Fruit fly (Drosophila melanogaster) whole organism, embryonic: Measurements from ENCODE around the gene ATPsynO.
A peak's percentile ranks its signal among the peaks of the same experiment; 100 is the strongest.

Experiments used
- Aef1 ChIP-seq: fragments of 200-800 bp; sonication (Bioruptor generic); IDR thresholded peaks from 3 replicates; pipeline ENCODE4 v1.3.6; 2022; ENCODE audit warnings: missing biosample characterization, missing genetic modification characterization
- Atf3 ChIP-seq: fragments of 200-800 bp; sonication (Bioruptor generic); optimal IDR thresholded peaks from 3 replicates; lab custom pipeline; 2016; ENCODE audit warnings: missing biosample characterization, missing genetic modification characterization
- CG11085 ChIP-seq: fragments of 200-800 bp; sonication (Bioruptor generic); IDR thresholded peaks from 2 replicates; pipeline ENCODE4 v1.3.6; 2022; ENCODE audit warnings: missing biosample characterization, missing genetic modification characterization
- CG11456 ChIP-seq: fragments of 200-800 bp; sonication (Bioruptor generic); IDR thresholded peaks from 3 replicates; pipeline ENCODE4 v1.3.6; 2022; ENCODE audit warnings: missing biosample characterization, missing genetic modification characterization
- CG14441 ChIP-seq: fragments of 200-800 bp; sonication (Bioruptor generic); IDR thresholded peaks from 2 replicates; pipeline ENCODE4 v1.3.6; 2022; ENCODE audit warnings: missing biosample characterization, missing genetic modification characterization
- CG14965 ChIP-seq: fragments of 200-800 bp; sonication (Bioruptor generic); optimal IDR thresholded peaks from 2 replicates; lab custom pipeline; 2016; ENCODE audit warnings: missing biosample characterization, missing genetic modification characterization, borderline replicate concordance
- CG15479 ChIP-seq: fragments of 200-800 bp; sonication (Bioruptor generic); optimal IDR thresholded peaks from 3 replicates; lab custom pipeline; 2019; ENCODE audit warnings: missing biosample characterization, mild to moderate bottlenecking, missing genetic modification characterization, moderate library complexity
- CG1602 ChIP-seq: fragments of 200-800 bp; sonication (Bioruptor generic); optimal IDR thresholded peaks from 3 replicates; lab custom pipeline; 2016; ENCODE audit warnings: missing biosample characterization, missing genetic modification characterization
- CG1647 ChIP-seq: fragments of 200-800 bp; sonication (Bioruptor generic); optimal IDR thresholded peaks from 3 replicates; lab custom pipeline; 2016; ENCODE audit warnings: missing biosample characterization, missing genetic modification characterization
- CG18476 ChIP-seq: fragments of 200-800 bp; sonication (Bioruptor generic); optimal IDR thresholded peaks from 2 replicates; lab custom pipeline; 2016; ENCODE audit warnings: missing biosample characterization, mild to moderate bottlenecking, missing genetic modification characterization
- CG18619 ChIP-seq: fragments of 200-800 bp; sonication (Bioruptor generic); optimal IDR thresholded peaks from 3 replicates; lab custom pipeline; 2017; ENCODE audit warnings: missing biosample characterization, mild to moderate bottlenecking, missing genetic modification characterization
- CG30020 ChIP-seq: fragments of 200-800 bp; optimal IDR thresholded peaks from 2 replicates; lab custom pipeline; 2019; ENCODE audit warnings: missing biosample characterization, mild to moderate bottlenecking, missing genetic modification characterization, moderate library complexity
- CG34376 ChIP-seq: fragments of 200-800 bp; sonication (Bioruptor generic); optimal IDR thresholded peaks from 2 replicates; lab custom pipeline; 2018; ENCODE audit warnings: missing biosample characterization, mild to moderate bottlenecking, missing genetic modification characterization
- CG3726 ChIP-seq: fragments of 200-800 bp; sonication (Bioruptor generic); IDR thresholded peaks from 3 replicates; pipeline ENCODE4, ENCODE4 v1.3.6; 2022; ENCODE audit warnings: missing biosample characterization, missing genetic modification characterization
- CG5953 ChIP-seq: fragments of 200-800 bp; sonication (Bioruptor generic); IDR thresholded peaks from 2 replicates; pipeline ENCODE4 v1.3.6; 2022; ENCODE audit warnings: missing biosample characterization, missing genetic modification characterization
- CG7963 ChIP-seq: fragments of 200-800 bp; sonication (Bioruptor generic); IDR thresholded peaks from 3 replicates; pipeline ENCODE4 v1.3.6; 2022; ENCODE audit warnings: missing biosample characterization, missing genetic modification characterization; ENCODE audit not compliant: partially characterized antibody
- CG8281 ChIP-seq: fragments of 200-800 bp; sonication (Bioruptor generic); optimal IDR thresholded peaks from 2 replicates; lab custom pipeline; 2018; ENCODE audit warnings: missing biosample characterization, mild to moderate bottlenecking, missing genetic modification characterization, moderate library complexity
- CG8290 ChIP-seq, 3 experiments: fragments of 200-800 bp; sonication (Bioruptor generic); optimal IDR thresholded peaks; 2 replicates each; lab custom pipeline; 2016 to 2019; ENCODE audit warnings: missing biosample characterization in 3 of 3, missing genetic modification characterization in 3 of 3, mild to moderate bottlenecking in 2 of 3, moderate library complexity in 1 of 3
- CG8944 ChIP-seq: fragments of 200-800 bp; sonication (Bioruptor generic); optimal IDR thresholded peaks from 3 replicates; lab custom pipeline; 2016; ENCODE audit warnings: missing biosample characterization, missing genetic modification characterization
- CG9876 ChIP-seq: fragments of 200-800 bp; sonication (Bioruptor generic); optimal IDR thresholded peaks from 2 replicates; lab custom pipeline; 2016; ENCODE audit warnings: missing biosample characterization, missing genetic modification characterization
- Dbx ChIP-seq: fragments of 200-800 bp; sonication (Bioruptor generic); IDR thresholded peaks from 3 replicates; pipeline ENCODE4 v1.3.6; 2022; ENCODE audit warnings: missing biosample characterization, missing genetic modification characterization
- Dp ChIP-seq: fragments of 200-800 bp; sonication (Bioruptor generic); optimal IDR thresholded peaks from 2 replicates; lab custom pipeline; 2018; ENCODE audit warnings: missing biosample characterization, mild to moderate bottlenecking, missing genetic modification characterization, moderate library complexity
- ERR ChIP-seq: fragments of 200-800 bp; sonication (Bioruptor generic); optimal IDR thresholded peaks from 2 replicates; lab custom pipeline; 2016; ENCODE audit warnings: missing biosample characterization, missing genetic modification characterization
- Gsc ChIP-seq: fragments of 200-800 bp; sonication (Bioruptor generic); IDR thresholded peaks from 2 replicates; pipeline ENCODE4 v1.3.6; 2022; ENCODE audit warnings: missing biosample characterization, missing genetic modification characterization
- Lim3 ChIP-seq: fragments of 200-800 bp; sonication (Bioruptor generic); IDR thresholded peaks from 2 replicates; pipeline ENCODE4 v1.3.6; 2022; ENCODE audit warnings: missing biosample characterization, missing genetic modification characterization
- MBD-R2 ChIP-seq: fragments of 200-800 bp; sonication (Bioruptor generic); IDR thresholded peaks from 2 replicates; pipeline ENCODE4 v1.3.6; 2022; ENCODE audit warnings: missing biosample characterization, missing genetic modification characterization
- Meics ChIP-seq: fragments of 200-800 bp; sonication (Bioruptor generic); optimal IDR thresholded peaks from 2 replicates; lab custom pipeline; 2017; ENCODE audit warnings: missing biosample characterization, mild to moderate bottlenecking, missing genetic modification characterization
- Rx ChIP-seq: fragments of 200-800 bp; sonication (Bioruptor generic); IDR thresholded peaks from 2 replicates; pipeline ENCODE4 v1.3.6; 2022; ENCODE audit warnings: missing biosample characterization, missing genetic modification characterization
- Sox100B ChIP-seq: fragments of 200-800 bp; sonication (Bioruptor generic); optimal IDR thresholded peaks from 3 replicates; lab custom pipeline; 2018; ENCODE audit warnings: missing biosample characterization, mild to moderate bottlenecking, missing genetic modification characterization
- Stat92E ChIP-seq, 3 experiments: fragments of >200 bp in 2 of 3; fragments of 200-800 bp in 1 of 3; sonication (Bioruptor generic) in 1 of 3; optimal IDR thresholded peaks; 2 replicates each; lab custom pipeline; 2017 to 2019; ENCODE audit warnings: missing biosample characterization in 3 of 3, missing genetic modification characterization in 3 of 3, mild to moderate bottlenecking in 1 of 3, moderate library complexity in 1 of 3
- Trl ChIP-seq, 3 experiments: fragments of >200 bp in 2 of 3; fragments of 200-800 bp in 1 of 3; sonication (Bioruptor generic) in 1 of 3; optimal IDR thresholded peaks; 2 replicates in 1 of 3; 3 replicates in 2 of 3; lab custom pipeline; 2016 to 2017; ENCODE audit warnings: missing biosample characterization in 1 of 3, missing genetic modification characterization in 1 of 3
- Xrp1 ChIP-seq: fragments of 200-800 bp; sonication (Bioruptor generic); IDR thresholded peaks from 2 replicates; pipeline ENCODE4 v1.3.6; 2022; ENCODE audit warnings: missing biosample characterization, missing genetic modification characterization
- al ChIP-seq: fragments of 200-800 bp; sonication (Bioruptor generic); IDR thresholded peaks from 2 replicates; pipeline ENCODE4 v1.3.6; 2022; ENCODE audit warnings: missing biosample characterization, missing genetic modification characterization
- ap ChIP-seq: fragments of 200-800 bp; sonication (Bioruptor generic); IDR thresholded peaks from 2 replicates; pipeline ENCODE4 v1.3.6; 2022; ENCODE audit warnings: missing biosample characterization, missing genetic modification characterization
- ato ChIP-seq: fragments of 200-800 bp; sonication (Bioruptor generic); IDR thresholded peaks from 2 replicates; pipeline ENCODE4 v1.3.6; 2022; ENCODE audit warnings: missing biosample characterization, missing genetic modification characterization; ENCODE audit not compliant: partially characterized antibody
- bab2 ChIP-seq: fragments of 200-800 bp; sonication (Bioruptor generic); optimal IDR thresholded peaks from 2 replicates; lab custom pipeline; 2016; ENCODE audit warnings: missing biosample characterization, missing genetic modification characterization
- cg ChIP-seq: fragments of 200-800 bp; sonication (Bioruptor generic); optimal IDR thresholded peaks from 3 replicates; lab custom pipeline; 2019; ENCODE audit warnings: missing biosample characterization, mild to moderate bottlenecking, missing genetic modification characterization, moderate library complexity
- disco-r ChIP-seq: fragments of 200-800 bp; sonication (Bioruptor generic); optimal IDR thresholded peaks from 2 replicates; lab custom pipeline; 2016; ENCODE audit warnings: missing biosample characterization, missing genetic modification characterization
- gfzf ChIP-seq: fragments of 200-800 bp; sonication (Bioruptor generic); optimal IDR thresholded peaks from 2 replicates; lab custom pipeline; 2016; ENCODE audit warnings: missing biosample characterization, mild to moderate bottlenecking, missing genetic modification characterization, moderate library complexity
- gsb ChIP-seq: fragments of 200-800 bp; sonication (Bioruptor generic); IDR thresholded peaks from 2 replicates; pipeline ENCODE4 v1.3.6; 2022; ENCODE audit warnings: missing biosample characterization, missing genetic modification characterization
- lab ChIP-seq: fragments of 200-800 bp; sonication (Bioruptor generic); optimal IDR thresholded peaks from 3 replicates; lab custom pipeline; 2017; ENCODE audit warnings: missing biosample characterization, missing genetic modification characterization, mild to moderate bottlenecking, moderate library complexity, missing genetic modification reagents
- pnt ChIP-seq: fragments of 200-800 bp; sonication (Bioruptor generic); optimal IDR thresholded peaks from 3 replicates; lab custom pipeline; 2016; ENCODE audit warnings: missing biosample characterization, missing genetic modification characterization
- prd ChIP-seq, 3 experiments: fragments of >200 bp in 2 of 3; fragments of 200-800 bp in 1 of 3; sonication (Bioruptor generic) in 1 of 3; optimal IDR thresholded peaks in 2 of 3; IDR thresholded peaks in 1 of 3; 2 replicates in 2 of 3; 3 replicates in 1 of 3; pipeline versions ENCODE4 v1.3.6 to Lab custom; 2017 to 2022; ENCODE audit warnings: missing biosample characterization in 1 of 3, missing genetic modification characterization in 1 of 3
- pros ChIP-seq: fragments of 200-800 bp; sonication (Bioruptor generic); optimal IDR thresholded peaks from 3 replicates; lab custom pipeline; 2019; ENCODE audit warnings: missing biosample characterization, mild to moderate bottlenecking, missing genetic modification characterization, moderate library complexity
- stwl ChIP-seq: fragments of 200-800 bp; sonication (Bioruptor generic); optimal IDR thresholded peaks from 3 replicates; lab custom pipeline; 2018; ENCODE audit warnings: missing biosample characterization, mild to moderate bottlenecking, missing genetic modification characterization, moderate library complexity
- ttk ChIP-seq: fragments of 200-800 bp; sonication (Bioruptor generic); IDR thresholded peaks from 2 replicates; pipeline ENCODE4 v2.1.2; 2022; ENCODE audit warnings: missing biosample characterization, missing genetic modification characterization
- usp ChIP-seq: fragments of >200 bp; optimal IDR thresholded peaks from 2 replicates; lab custom pipeline; 2017; ENCODE audit warnings: missing biosample characterization, missing genetic modification characterization
- zen ChIP-seq: fragments of 200-800 bp; sonication (Bioruptor generic); optimal IDR thresholded peaks from 3 replicates; lab custom pipeline; 2018; ENCODE audit warnings: missing biosample characterization, mild to moderate bottlenecking, missing genetic modification characterization, moderate library complexity

The ATPsynO gene

DNA sequence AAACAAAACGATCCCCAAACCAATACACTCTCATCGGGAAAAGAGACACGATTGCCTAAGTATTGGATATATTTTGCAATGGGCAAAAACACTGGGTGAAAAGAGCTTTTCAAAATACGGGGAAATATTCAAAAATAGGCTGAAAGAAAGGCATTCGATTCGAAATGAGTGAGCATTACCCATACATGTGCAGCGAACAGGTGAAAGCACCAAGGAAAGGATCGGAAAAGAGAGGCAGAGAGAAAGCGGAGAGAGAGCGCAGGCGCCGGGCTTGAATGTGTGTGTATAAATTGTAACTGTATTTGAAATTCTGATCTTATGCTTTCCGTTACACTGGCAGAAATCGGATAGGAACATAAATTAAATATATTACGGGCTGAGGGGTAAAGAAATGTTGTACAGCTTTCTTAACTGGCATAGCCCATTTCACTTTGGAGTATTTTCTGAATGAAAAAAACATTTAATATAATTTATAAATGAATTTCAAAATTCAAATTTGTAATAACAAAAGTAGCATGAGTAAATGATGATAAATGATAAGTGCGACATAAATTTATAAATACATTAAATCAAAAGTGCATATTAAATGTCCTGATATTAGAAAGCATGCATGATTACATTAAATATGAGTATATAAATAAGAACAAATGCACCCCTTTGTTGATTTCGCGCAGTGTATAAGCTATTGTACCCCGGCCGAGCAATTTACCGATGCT, 15.4 kb downstream of the ATPsynO start (continued):
- TF ChIP-seq stwl (peak; percentile 12), lab (GFP tag; lab: Kevin White, UChicago) (peak; percentile 20), CG9876 (no peak), CG11456 (GFP tag; lab: Robert Waterston, UW) (no peak), CG14965 (GFP tag; lab: Kevin White, UChicago) (no peak), ap (no peak), CG8944 (GFP tag; lab: Kevin White, UChicago) (no peak), cg (GFP tag; lab: Kevin White, UChicago) (peak; percentile 64), ato (GFP tag; lab: Robert Waterston, UW) (no peak), prd (optimal IDR thresholded peaks at IDR 0.05; lab: Kevin White, UChicago) (no peak), prd (GFP tag; IDR thresholded peaks at IDR 0.05; lab: Robert Waterston, UW) (peak; percentile 61; the same call in 2 of the 3 replicates), gfzf (GFP tag; lab: Kevin White, UChicago) (no peak), CG15479 (GFP tag; lab: Kevin White, UChicago) (no peak), Dp (GFP tag; lab: Kevin White, UChicago) (no peak), usp (GFP tag; lab: Kevin White, UChicago) (no peak), CG7963 (no peak), Sox100B (GFP tag; lab: Kevin White, UChicago) (peak; percentile 86), Meics (GFP tag; lab: Kevin White, UChicago) (peak; percentile 52), Dbx (no peak), ERR (no peak), CG1602 (GFP tag; lab: Kevin White, UChicago) (peak; percentile 78), bab2 (GFP tag; lab: Kevin White, UChicago) (no peak), Gsc (GFP tag; lab: Robert Waterston, UW) (no peak), CG11085 (GFP tag; lab: Robert Waterston, UW) (no peak), zen (tag; lab: Kevin White, UChicago) (peak; percentile 67), CG8290 (GFP tag; optimal IDR thresholded peaks at IDR 0.05; lab: Kevin White, UChicago) (peak; percentile 65), CG8290 (tag; optimal IDR thresholded peaks at IDR 0.05; lab: Kevin White, UChicago) (peak in 1 of 2 experiments; percentile 16), CG8281 (tag; lab: Kevin White, UChicago) (peak; percentile 40), CG34376 (GFP tag; lab: Kevin White, UChicago) (no peak), CG3726 (GFP tag; lab: Robert Waterston, UW) (no peak), pnt (GFP tag; lab: Kevin White, UChicago) (no peak), Aef1 (no peak), CG18476 (GFP tag; lab: Kevin White, UChicago) (peak; percentile 42), disco-r (GFP tag; lab: Kevin White, UChicago) (no peak), gsb (no peak), CG18619 (GFP tag; lab: Kevin White, UChicago) (peak; percentile 76), Lim3 (GFP tag; lab: Robert Waterston, UW) (no peak), Rx (GFP tag; lab: Robert Waterston, UW) (no peak), ttk (peak; percentile 63), Xrp1 (GFP tag; lab: Robert Waterston, UW) (peak; percentile 55; the same call in 1 of the 2 replicates), CG1647 (GFP tag; lab: Kevin White, UChicago) (no peak), CG30020 (peak; percentile 45), al (GFP tag; lab: Robert Waterston, UW) (0 out of 2 replicates have a peak, but pooled peaks have one; percentile 9), Trl (optimal IDR thresholded peaks at IDR 0.05; lab: Kevin White, UChicago) (peak; percentile 34 to 68), Trl (GFP tag; optimal IDR thresholded peaks at IDR 0.05; lab: Kevin White, UChicago) (no peak), Stat92E (GFP tag; optimal IDR thresholded peaks at IDR 0.05; lab: Kevin White, UChicago) (no peak), Atf3 (GFP tag; lab: Kevin White, UChicago) (no peak), pros (no peak), CG5953 (no peak), MBD-R2 (GFP tag; lab: Robert Waterston, UW) (no peak), CG14441 (no peak)
